Worm (Caenorhabditis elegans) whole organism, early embryonic: ENCODE results near the gene C55C3.73.

ENCODE experiments used
- B0310.2 ChIP-seq: sonication (generic microtip); optimal IDR thresholded peaks from 2 replicates; lab custom pipeline; 2016; ENCODE audit warnings: mild to moderate bottlenecking, missing genetic modification characterization, missing compliant biosample characterization
- F13C5.2 ChIP-seq: sonication (generic microtip); optimal IDR thresholded peaks from 2 replicates; lab custom pipeline; 2017; ENCODE audit warnings: mild to moderate bottlenecking, missing genetic modification characterization, inconsistent platforms, missing compliant biosample characterization
- aly-1 ChIP-seq: sonication (generic microtip); optimal IDR thresholded peaks from 2 replicates; lab custom pipeline; 2016; ENCODE audit warnings: missing genetic modification characterization, missing compliant biosample characterization
- ama-1 ChIP-seq: fragments of 150-350 bp; optimal IDR thresholded peaks from 2 replicates; lab custom pipeline; 2014
- ceh-13 ChIP-seq: fragments of 200-800 bp; sonication (Bioruptor generic); optimal IDR thresholded peaks from 2 replicates; lab custom pipeline; 2018; ENCODE audit warnings: mild to moderate bottlenecking, missing genetic modification characterization, missing compliant biosample characterization
- ceh-36 ChIP-seq: sonication (generic microtip); optimal IDR thresholded peaks from 2 replicates; lab custom pipeline; 2016; ENCODE audit warnings: missing genetic modification characterization, inconsistent platforms, missing compliant biosample characterization
- flt-1 ChIP-seq: fragments of 200-800 bp; sonication (Bioruptor generic); IDR thresholded peaks from 2 replicates; pipeline ENCODE4 v1.3.6; 2022; ENCODE audit warnings: missing genetic modification characterization, missing compliant biosample characterization
- hmbx-1 ChIP-seq: sonication (generic microtip); optimal IDR thresholded peaks from 2 replicates; lab custom pipeline; 2016; ENCODE audit warnings: mild to moderate bottlenecking, missing genetic modification characterization, missing compliant biosample characterization
- hmg-4 ChIP-seq: fragments of 200-800 bp; sonication (Bioruptor generic); optimal IDR thresholded peaks from 2 replicates; lab custom pipeline; 2018; ENCODE audit warnings: mild to moderate bottlenecking, missing genetic modification characterization, missing compliant biosample characterization
- hnd-1 ChIP-seq: sonication (generic microtip); optimal IDR thresholded peaks from 2 replicates; lab custom pipeline; 2016; ENCODE audit warnings: missing genetic modification characterization, missing compliant biosample characterization
- pes-1 ChIP-seq: fragments of 200-800 bp; sonication (Bioruptor generic); IDR thresholded peaks from 2 replicates; pipeline ENCODE4 v1.3.6; 2022; ENCODE audit warnings: missing genetic modification reagents, missing genetic modification characterization, missing compliant biosample characterization
- scrt-1 ChIP-seq: fragments of 200-800 bp; sonication (Bioruptor generic); IDR thresholded peaks from 2 replicates; pipeline ENCODE4 v1.3.6; 2022; ENCODE audit warnings: missing genetic modification characterization, missing compliant biosample characterization
- sea-1 ChIP-seq: fragments of 200-800 bp; sonication (Bioruptor generic); conservative IDR thresholded peaks from 2 replicates; pipeline ENCODE4 v1.3.6; 2022; ENCODE audit warnings: missing genetic modification characterization, missing compliant biosample characterization
- tbx-37 ChIP-seq: fragments of 200-800 bp; sonication (Bioruptor generic); conservative IDR thresholded peaks from 2 replicates; pipeline ENCODE4 v1.3.6; 2022; ENCODE audit warnings: missing genetic modification reagents, missing genetic modification characterization, missing compliant biosample characterization
- tra-4 ChIP-seq: sonication (generic microtip); optimal IDR thresholded peaks from 2 replicates; lab custom pipeline; 2017; ENCODE audit warnings: missing genetic modification characterization, missing compliant biosample characterization

The C55C3.73 gene

ce11 chrIV:5654693-5655092 is 48.6 kb downstream of the C55C3.73 start:
- TF ChIP-seq sea-1 (no peak), ama-1 (lab: Kevin White, UChicago) (no peak), scrt-1 (GFP tag; lab: Robert Waterston, UW) (no peak), hmbx-1 (no peak), B0310.2 (no peak), aly-1 (tag; lab: Kevin White, UChicago) (no peak), hmg-4 (GFP tag; lab: Kevin White, UChicago) (no peak), hnd-1 (tag; lab: Kevin White, UChicago) (no peak), flt-1 (no peak), ceh-13 (no peak), tbx-37 (GFP tag; lab: Robert Waterston, UW) (no peak), F13C5.2 (no peak), ceh-36 (tag; lab: Kevin White, UChicago) (no peak), pes-1 (GFP tag; lab: Robert Waterston, UW) (no peak), tra-4 (tag; lab: Kevin White, UChicago) (no peak)

DNA sequence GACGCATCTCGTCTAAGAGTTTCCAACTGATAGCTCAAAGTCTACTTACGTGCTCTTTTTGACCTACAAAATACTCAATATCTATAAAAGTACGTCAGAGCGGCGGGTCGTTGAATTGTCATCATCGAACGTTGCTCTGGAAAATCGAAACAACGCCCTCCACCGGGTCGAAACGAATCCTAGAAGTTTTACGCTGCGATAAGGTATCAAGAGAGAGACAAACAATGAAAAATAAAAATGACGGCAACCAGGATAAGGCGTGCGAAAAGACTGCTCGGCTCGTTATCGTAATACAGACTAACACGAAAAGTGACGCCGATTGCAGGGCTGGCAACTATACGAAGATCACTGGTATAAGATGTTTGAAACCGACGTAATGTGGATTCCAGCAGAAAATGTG is 49.0 kb downstream of the C55C3.73 start:
- no peak for TF ChIP-seq ceh-36 (tag; lab: Kevin White, UChicago)

ce11 chrIV:5653649-5654048 is 49.6 kb downstream of the C55C3.73 start, which contains the start of gene clec-178:
Gene clec-178 (plus strand): TSS chrIV:5653949.
- TF ChIP-seq pes-1 (GFP tag; lab: Robert Waterston, UW) (no peak), aly-1 (tag; lab: Kevin White, UChicago) (no peak), tra-4 (tag; lab: Kevin White, UChicago) (no peak), F13C5.2 (no peak)
